Fruit fly (Drosophila melanogaster): Measurements from ENCODE around the gene stai.
A peak's percentile ranks its signal among the peaks of the same experiment; 100 is the strongest.

Gene stai

DNA sequence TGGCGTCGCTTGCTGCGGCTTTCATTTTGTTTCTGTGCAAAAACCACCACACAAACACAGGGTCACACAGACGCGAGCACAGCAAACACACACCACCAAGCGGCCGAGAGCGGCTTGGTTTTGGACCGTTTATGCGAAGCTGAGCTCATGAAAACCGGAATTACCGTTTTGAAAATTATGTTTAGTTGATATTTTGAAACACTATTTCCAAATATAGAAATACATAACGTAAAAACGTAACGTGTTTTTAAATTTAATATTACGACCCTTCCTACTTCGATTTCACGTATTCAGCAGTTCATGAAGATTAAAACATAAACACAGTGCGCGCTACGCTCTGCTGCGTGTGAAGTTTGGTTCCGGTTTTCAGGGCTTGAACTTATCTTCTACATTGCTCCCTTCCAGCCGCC lies 49.0 kb upstream of the stai start (continued):
- peak; percentile 42 for TF ChIP-seq stwl (tag; optimal IDR thresholded peaks at IDR 0.05)
- peak; percentile 82 for TF ChIP-seq croc (GFP tag; conservative IDR thresholded peaks at IDR 0.05)
- TF ChIP-seq CG1602 (GFP tag; optimal IDR thresholded peaks at IDR 0.05), result peak; percentile 87
- no peak for TF ChIP-seq hkb (optimal IDR thresholded peaks at IDR 0.05)
- TF ChIP-seq hkb (GFP tag; IDR thresholded peaks at IDR 0.05), result peak; percentile 99
- TF ChIP-seq zf30C (GFP tag; optimal IDR thresholded peaks at IDR 0.05), result peak; percentile 32
- peak; percentile 97 for TF ChIP-seq row (GFP tag; IDR thresholded peaks at IDR 0.05)
- TF ChIP-seq CG14965 (GFP tag; optimal IDR thresholded peaks at IDR 0.05; ENCODE audit: borderline replicate concordance), result peak; percentile 62
- TF ChIP-seq CG12104 (GFP tag; optimal IDR thresholded peaks at IDR 0.05), result peak; percentile 96
- peak in 1 of 2 experiments; percentile 27 for TF ChIP-seq tll (GFP tag; optimal IDR thresholded peaks at IDR 0.05)
- peak; percentile 82 for TF ChIP-seq cato (GFP tag; optimal IDR thresholded peaks at IDR 0.05; ENCODE audit: borderline replicate concordance)
- peak; percentile 91 for TF ChIP-seq gce (GFP tag; IDR thresholded peaks at IDR 0.05)
- peak; percentile 98 for TF ChIP-seq lab (GFP tag; optimal IDR thresholded peaks at IDR 0.05)
- peak; percentile 80 for TF ChIP-seq CG10462 (GFP tag; optimal IDR thresholded peaks at IDR 0.05)
- peak; percentile 94 for TF ChIP-seq CG11247 (GFP tag; IDR thresholded peaks at IDR 0.05)
- peak; percentile 80 for TF ChIP-seq Rx (GFP tag; IDR thresholded peaks at IDR 0.05)
- TF ChIP-seq shn (GFP tag; optimal IDR thresholded peaks at IDR 0.05), result peak; percentile 79
- peak; percentile 92 for TF ChIP-seq chn (GFP tag; optimal IDR thresholded peaks at IDR 0.05)
- TF ChIP-seq E2f1 (GFP tag; IDR thresholded peaks at IDR 0.05), result peak; percentile 82
- peak; percentile 97 for TF ChIP-seq CG18262 (tag; optimal IDR thresholded peaks at IDR 0.05)
- TF ChIP-seq CG7372 (GFP tag; IDR thresholded peaks at IDR 0.05), result peak; percentile 87
- TF ChIP-seq cwo (GFP tag; optimal IDR thresholded peaks at IDR 0.05), result peak; percentile 94
- TF ChIP-seq peb (GFP tag; IDR thresholded peaks at IDR 0.05), result peak; percentile 86
- peak; percentile 98 for TF ChIP-seq Side (GFP tag; optimal IDR thresholded peaks at IDR 0.05)
- peak; percentile 96 for TF ChIP-seq CG7839 (tag; optimal IDR thresholded peaks at IDR 0.05)
- peak; percentile 96 for TF ChIP-seq CG6765 (GFP tag; optimal IDR thresholded peaks at IDR 0.05)
- TF ChIP-seq CG3838 (GFP tag; optimal IDR thresholded peaks at IDR 0.05), result peak; percentile 82
- TF ChIP-seq CG17802 (tag; optimal IDR thresholded peaks at IDR 0.05), result peak; percentile 65
- peak; percentile 90 for TF ChIP-seq vfl (GFP tag; optimal IDR thresholded peaks at IDR 0.05)
- TF ChIP-seq Fer2 (tag; optimal IDR thresholded peaks at IDR 0.05), result peak; percentile 91
- TF ChIP-seq ewg (GFP tag; optimal IDR thresholded peaks at IDR 0.05), result peak; percentile 88
- peak; percentile 96 for TF ChIP-seq Blimp-1 (GFP tag; optimal IDR thresholded peaks at IDR 0.05)
- peak; percentile 85 for TF ChIP-seq jing (GFP tag; optimal IDR thresholded peaks at IDR 0.05)
- peak; percentile 97 for TF ChIP-seq seq (GFP tag; IDR thresholded peaks at IDR 0.05)
- peak in 1 of 3 experiments; percentile 95 for TF ChIP-seq lola (GFP tag; optimal IDR thresholded peaks at IDR 0.05)
- TF ChIP-seq Kr (GFP tag; optimal IDR thresholded peaks at IDR 0.05), result peak; percentile 27
- no peak for TF ChIP-seq Doc2 (GFP tag; IDR thresholded peaks at IDR 0.05)
- peak; percentile 98 for TF ChIP-seq Hmr (GFP tag; optimal IDR thresholded peaks at IDR 0.05)
- TF ChIP-seq CoRest (tag; optimal IDR thresholded peaks at IDR 0.05), result peak; percentile 96
- TF ChIP-seq CG7745 (tag; optimal IDR thresholded peaks at IDR 0.05), result peak; percentile 40
- TF ChIP-seq run (tag; optimal IDR thresholded peaks at IDR 0.05), result peak; percentile 94
- peak; percentile 87 for TF ChIP-seq CG9932 (GFP tag; IDR thresholded peaks at IDR 0.05)
- TF ChIP-seq lilli (GFP tag; optimal IDR thresholded peaks at IDR 0.05), result peak; percentile 97
- peak; percentile 85 for TF ChIP-seq zfh2 (GFP tag; optimal IDR thresholded peaks at IDR 0.05)
- TF ChIP-seq CG10565 (GFP tag; optimal IDR thresholded peaks at IDR 0.05), result peak; percentile 80
- TF ChIP-seq Aef1 (GFP tag; IDR thresholded peaks at IDR 0.05), result peak; percentile 83
- TF ChIP-seq ftz-f1 (GFP tag; optimal IDR thresholded peaks at IDR 0.05), result peak; percentile 79
- peak; percentile 93 for TF ChIP-seq mam (GFP tag; optimal IDR thresholded peaks at IDR 0.05)
- no peak for TF ChIP-seq CG7963 (GFP tag; IDR thresholded peaks at IDR 0.05; ENCODE audit: partially characterized antibody)
- peak; percentile 96 for TF ChIP-seq CG31441 (GFP tag; IDR thresholded peaks at IDR 0.05)
- TF ChIP-seq chm (GFP tag; IDR thresholded peaks at IDR 0.05), result peak; percentile 97

Data from whole organism, embryonic.